Worm (Caenorhabditis elegans): Measurements from ENCODE around the gene Y52E8A.3.

The Y52E8A.3 gene

DNA sequence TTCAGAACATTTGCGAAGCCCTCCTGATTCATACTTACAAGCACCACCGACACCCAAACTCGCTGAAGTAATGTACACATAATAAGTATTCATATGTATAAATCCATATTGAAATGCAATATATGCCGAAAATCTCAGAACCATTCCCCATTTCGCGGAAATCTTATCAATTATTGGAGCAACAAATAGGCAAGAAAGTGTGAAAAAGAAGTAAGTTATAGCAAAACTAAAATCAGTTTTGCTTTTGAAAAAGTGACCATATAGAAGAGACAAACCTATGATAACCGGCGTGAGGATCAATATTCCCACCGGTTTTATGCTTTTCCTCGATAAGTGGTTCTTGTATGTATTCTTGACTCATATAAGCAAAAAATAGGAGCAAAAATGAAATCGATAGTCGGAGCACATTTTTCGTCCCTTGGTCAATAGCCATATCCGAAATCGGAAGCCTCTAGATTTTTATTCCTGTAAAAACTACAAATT lies 12.8 kb upstream of the Y52E8A.3 start, which contains the start of gene Y52E8A.6:
TSS of gene Y52E8A.6 (minus strand) at position 433 of the 483 bp plus-strand sequence.
- no peak for TF ChIP-seq fkh-4 (tag; optimal IDR thresholded peaks at IDR 0.05; ENCODE audit: borderline replicate concordance)

DNA sequence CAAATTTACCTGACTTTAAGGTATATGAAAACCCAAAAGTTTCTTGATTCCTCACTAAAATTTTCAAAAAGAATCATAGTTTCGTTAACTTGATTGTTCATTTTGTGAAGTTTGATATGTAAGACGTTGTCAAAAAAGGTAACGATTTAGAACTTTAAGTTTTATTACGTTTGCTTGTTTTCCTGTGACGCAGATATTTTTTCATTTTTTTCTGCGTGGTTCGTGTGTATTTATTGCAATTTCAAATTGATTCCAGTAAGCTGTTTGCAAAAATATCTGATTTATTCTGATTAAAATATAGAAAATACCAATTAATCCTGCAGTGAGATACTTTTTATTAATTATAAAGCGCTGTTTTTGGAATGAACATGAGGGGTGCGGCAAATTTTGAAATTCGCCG lies 9.2 kb upstream of the Y52E8A.3 start, which contains the start of gene srw-40:
TSS of gene srw-40 (minus strand) at position 101 of the 400 bp plus-strand sequence.
- TF ChIP-seq zip-4 (GFP tag; optimal IDR thresholded peaks at IDR 0.05) (no peak), ceh-82 (tag; optimal IDR thresholded peaks at IDR 0.05) (no peak), sox-4 (tag; optimal IDR thresholded peaks at IDR 0.05) (no peak), nhr-12 (tag; optimal IDR thresholded peaks at IDR 0.05) (no peak), xbp-1 (tag; optimal IDR thresholded peaks at IDR 0.05) (no peak), nhr-71 (tag; optimal IDR thresholded peaks at IDR 0.05) (no peak), ces-1 (GFP tag; optimal IDR thresholded peaks at IDR 0.05) (no peak), pag-3 (tag; optimal IDR thresholded peaks at IDR 0.05; ENCODE audit: borderline replicate concordance, insufficient read depth) (no peak), nhr-11 (tag; optimal IDR thresholded peaks at IDR 0.05) (no peak), vab-15 (tag; optimal IDR thresholded peaks at IDR 0.05) (no peak), nhr-237 (tag; optimal IDR thresholded peaks at IDR 0.05) (no peak), nhr-76 (tag; optimal IDR thresholded peaks at IDR 0.05) (no peak), ceh-88 (GFP tag; IDR thresholded peaks at IDR 0.05) (no peak)

DNA sequence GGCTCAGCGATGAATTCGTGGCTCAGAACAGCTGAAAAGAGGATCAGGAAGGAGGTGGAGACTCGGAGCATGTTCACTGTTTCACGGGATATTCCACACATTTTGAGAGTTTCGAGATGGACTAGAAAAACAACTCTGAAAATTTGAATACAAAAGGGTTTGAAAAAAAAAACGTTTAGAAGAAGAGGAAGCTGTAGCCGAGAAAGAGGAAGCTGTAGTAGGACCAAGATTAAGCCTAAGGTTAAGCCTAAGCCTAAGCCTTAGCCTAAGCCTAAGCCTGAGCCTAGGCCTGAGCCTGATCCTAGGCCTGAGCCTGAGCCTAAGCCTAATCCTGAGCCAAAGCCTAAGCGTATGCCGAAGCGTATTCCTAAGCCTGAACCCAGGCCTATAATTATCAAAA lies 5.3 kb upstream of the Y52E8A.3 start, which contains the start of gene plep-1:
TSS of gene plep-1 (minus strand) at position 101 of the 400 bp plus-strand sequence.
- no peak for TF ChIP-seq isw-1 (GFP tag; IDR thresholded peaks at IDR 0.05)
- no peak for TF ChIP-seq aha-1 (tag; optimal IDR thresholded peaks at IDR 0.05)

DNA sequence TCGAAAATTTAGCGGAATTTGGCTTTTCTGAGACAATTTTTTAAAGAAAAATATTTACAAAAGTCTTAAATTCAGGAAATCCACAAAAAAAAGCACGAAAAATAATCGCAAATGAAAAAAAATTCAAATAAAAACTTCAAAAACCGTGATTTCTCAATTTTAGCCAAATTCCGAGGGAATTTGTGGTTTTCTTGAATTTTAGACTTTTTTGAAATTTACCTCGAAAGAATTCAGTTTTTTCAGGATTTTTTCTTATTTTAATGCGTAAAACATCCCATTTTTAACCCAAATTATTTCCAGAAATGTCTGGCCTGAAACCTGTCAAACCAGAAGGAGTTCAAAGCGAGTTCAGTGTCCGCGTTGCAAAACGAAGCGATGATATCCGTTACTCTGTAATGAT lies 5.5 kb downstream of the Y52E8A.3 start, which contains the start of gene gtf-2F1:
TSS of gene gtf-2F1 (plus strand) at position 301 of the 400 bp plus-strand sequence.
- TF ChIP-seq elt-3 (tag; optimal IDR thresholded peaks at IDR 0.05) (no peak), isw-1 (GFP tag; IDR thresholded peaks at IDR 0.05) (no peak), lin-13 (GFP tag; optimal IDR thresholded peaks at IDR 0.05) (no peak), lin-35 (GFP tag; optimal IDR thresholded peaks at IDR 0.05) (no peak), grh-1 (GFP tag; IDR thresholded peaks at IDR 0.05) (no peak), efl-3 (GFP tag; optimal IDR thresholded peaks at IDR 0.05) (no peak), nhr-71 (tag; optimal IDR thresholded peaks at IDR 0.05) (no peak), fos-1 (tag; optimal IDR thresholded peaks at IDR 0.05) (no peak), nhr-90 (tag; optimal IDR thresholded peaks at IDR 0.05; ENCODE audit: poor library complexity) (no peak), nhr-76 (tag; optimal IDR thresholded peaks at IDR 0.05) (no peak), fkh-8 (tag; optimal IDR thresholded peaks at IDR 0.05) (no peak), snu-23 (GFP tag; optimal IDR thresholded peaks at IDR 0.05) (no peak), pax-3 (tag; optimal IDR thresholded peaks at IDR 0.05) (no peak), snpc-4 (tag; optimal IDR thresholded peaks at IDR 0.05) (no peak), egl-13 (tag; optimal IDR thresholded peaks at IDR 0.05) (no peak), C04F5.9 (tag; optimal IDR thresholded peaks at IDR 0.05) (no peak), aly-2 (tag; optimal IDR thresholded peaks at IDR 0.05) (no peak), mab-9 (GFP tag; IDR thresholded peaks at IDR 0.05) (no peak)

DNA sequence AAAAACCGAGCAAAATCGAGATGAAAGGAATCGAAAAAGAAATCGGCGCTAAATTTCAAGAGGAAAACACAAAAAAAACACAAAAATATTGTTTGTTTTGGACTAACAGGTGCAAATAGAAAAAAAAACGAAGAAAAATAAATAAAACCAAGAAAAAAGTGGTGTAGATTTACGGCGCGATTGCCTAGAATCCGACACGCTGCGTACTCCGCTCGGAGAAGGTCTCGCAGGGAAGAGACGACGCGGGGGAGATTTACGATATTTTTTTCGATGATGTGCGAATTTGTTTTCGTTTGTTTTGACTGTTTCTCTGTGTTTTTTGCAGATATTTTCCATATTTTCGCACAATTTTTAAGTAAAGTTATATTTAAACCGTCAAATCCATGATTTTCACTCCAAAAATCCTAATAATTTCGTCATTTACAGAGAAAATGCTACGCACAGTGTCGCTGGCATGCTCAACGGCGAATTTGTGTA lies 7.5 kb downstream of the Y52E8A.3 start, which contains the start of gene sco-1:
TSS of gene sco-1 (plus strand) at position 427 of the 477 bp plus-strand sequence.
- TF ChIP-seq nhr-71 (tag; optimal IDR thresholded peaks at IDR 0.05) = peak; percentile 98
- peak; percentile 95 for TF ChIP-seq lin-15B (tag; optimal IDR thresholded peaks at IDR 0.05)
- TF ChIP-seq nhr-28 (tag; optimal IDR thresholded peaks at IDR 0.05) = peak; percentile 28
- peak; percentile 76 for TF ChIP-seq aha-1 (tag; optimal IDR thresholded peaks at IDR 0.05)
- peak; percentile 97 for TF ChIP-seq unc-86 (tag; optimal IDR thresholded peaks at IDR 0.05)
- TF ChIP-seq unc-62 (GFP tag; optimal IDR thresholded peaks at IDR 0.05) = peak; percentile 68
- peak; percentile 93 for TF ChIP-seq mep-1 (tag; optimal IDR thresholded peaks at IDR 0.05)
- TF ChIP-seq fos-1 (tag; optimal IDR thresholded peaks at IDR 0.05) = peak; percentile 93
- peak; percentile 100 for TF ChIP-seq rnt-1 (tag; optimal IDR thresholded peaks at IDR 0.05)
- TF ChIP-seq efl-3 (GFP tag; optimal IDR thresholded peaks at IDR 0.05) = peak; percentile 90
- peak; percentile 97 for TF ChIP-seq grh-1 (GFP tag; IDR thresholded peaks at IDR 0.05)
- peak; percentile 93 for TF ChIP-seq zip-4 (GFP tag; optimal IDR thresholded peaks at IDR 0.05)
- TF ChIP-seq pqm-1 (tag; optimal IDR thresholded peaks at IDR 0.05) = no peak
- peak; percentile 94 for TF ChIP-seq unc-98 (GFP tag; IDR thresholded peaks at IDR 0.05)
- peak; percentile 98 for TF ChIP-seq isw-1 (GFP tag; IDR thresholded peaks at IDR 0.05)
- peak; percentile 71 for TF ChIP-seq F16B12.6 (tag; optimal IDR thresholded peaks at IDR 0.05)
- peak; percentile 78 for TF ChIP-seq ama-1 (optimal IDR thresholded peaks at IDR 0.05)
- peak; percentile 91 for TF ChIP-seq vab-15 (tag; optimal IDR thresholded peaks at IDR 0.05)
- TF ChIP-seq C16A3.4 (tag; optimal IDR thresholded peaks at IDR 0.05) = peak; percentile 93
- peak; percentile 93 for TF ChIP-seq jun-1 (tag; optimal IDR thresholded peaks at IDR 0.05)
- peak; percentile 99 for TF ChIP-seq fkh-4 (tag; optimal IDR thresholded peaks at IDR 0.05; ENCODE audit: borderline replicate concordance)
- TF ChIP-seq dpl-1 (GFP tag; optimal IDR thresholded peaks at IDR 0.05) = peak; percentile 85 to 89 (median 87)

All from whole organism, L1 larva.